Worm (Caenorhabditis elegans) whole organism, late embryonic: ENCODE measurements around the gene K10D2.5.

Experiments used
- C08G9.2 ChIP-seq: sonication (generic microtip); optimal IDR thresholded peaks from 2 replicates; lab custom pipeline; 2016; ENCODE audit warnings: mild to moderate bottlenecking, missing genetic modification characterization, moderate library complexity, missing compliant biosample characterization
- C38D4.7 ChIP-seq: fragments of 200-800 bp; sonication (Bioruptor generic); optimal IDR thresholded peaks from 2 replicates; lab custom pipeline; 2018; ENCODE audit warnings: mild to moderate bottlenecking, missing genetic modification characterization, moderate library complexity, missing compliant biosample characterization
- K02D7.2 ChIP-seq: sonication (generic microtip); optimal IDR thresholded peaks from 2 replicates; lab custom pipeline; 2017; ENCODE audit warnings: mild to moderate bottlenecking, missing genetic modification characterization, missing compliant biosample characterization
- K09A11.1 ChIP-seq: sonication (generic microtip); optimal IDR thresholded peaks from 2 replicates; lab custom pipeline; 2017; ENCODE audit warnings: antibody characterized with exemption, mild to moderate bottlenecking, missing genetic modification characterization, missing compliant biosample characterization; ENCODE audit not compliant: insufficient read depth
- Y22D7AL.16 ChIP-seq: sonication (generic microtip); optimal IDR thresholded peaks from 2 replicates; lab custom pipeline; 2016; ENCODE audit warnings: missing genetic modification characterization, missing compliant biosample characterization
- ama-1 ChIP-seq: fragments of 150-350 bp; optimal IDR thresholded peaks from 2 replicates; lab custom pipeline; 2014
- ceh-2 ChIP-seq: sonication (generic microtip); optimal IDR thresholded peaks from 2 replicates; lab custom pipeline; 2016; ENCODE audit warnings: missing genotype, missing genetic modification characterization, missing compliant biosample characterization
- ceh-24 ChIP-seq: sonication (generic microtip); optimal IDR thresholded peaks from 2 replicates; lab custom pipeline; 2016; ENCODE audit warnings: mild to moderate bottlenecking, missing genetic modification characterization, missing compliant biosample characterization
- ceh-30 ChIP-seq: fragments of 150-350 bp; optimal IDR thresholded peaks from 2 replicates; lab custom pipeline; 2014; ENCODE audit warnings: missing biosample characterization, missing genetic modification characterization
- ceh-31 ChIP-seq: sonication (generic microtip); optimal IDR thresholded peaks from 2 replicates; lab custom pipeline; 2016; ENCODE audit warnings: missing genetic modification characterization, missing compliant biosample characterization
- ceh-34 ChIP-seq: sonication (generic microtip); optimal IDR thresholded peaks from 2 replicates; lab custom pipeline; 2016; ENCODE audit warnings: mild to moderate bottlenecking, missing genetic modification characterization, missing compliant biosample characterization
- ceh-6 ChIP-seq: fragments of 200-800 bp; sonication (Bioruptor generic); optimal IDR thresholded peaks from 2 replicates; lab custom pipeline; 2018; ENCODE audit warnings: mild to moderate bottlenecking, missing genetic modification characterization, missing compliant biosample characterization
- ceh-9 ChIP-seq: sonication (generic microtip); optimal IDR thresholded peaks from 2 replicates; lab custom pipeline; 2016; ENCODE audit warnings: mild to moderate bottlenecking, missing genetic modification characterization, inconsistent platforms, missing compliant biosample characterization
- elt-2 ChIP-seq: sonication (generic microtip); optimal IDR thresholded peaks from 2 replicates; lab custom pipeline; 2016; ENCODE audit warnings: missing genetic modification reagents, missing genetic modification characterization, missing compliant biosample characterization
- elt-4 ChIP-seq: sonication (generic microtip); optimal IDR thresholded peaks from 2 replicates; lab custom pipeline; 2016; ENCODE audit warnings: missing genetic modification characterization, missing compliant biosample characterization
- ets-4 ChIP-seq: sonication (generic microtip); optimal IDR thresholded peaks from 2 replicates; lab custom pipeline; 2016; ENCODE audit warnings: missing genetic modification characterization, missing compliant biosample characterization
- fkh-6 ChIP-seq: sonication (generic microtip); optimal IDR thresholded peaks from 2 replicates; lab custom pipeline; 2016; ENCODE audit warnings: missing genetic modification characterization, missing compliant biosample characterization
- hlh-15 ChIP-seq: sonication (generic microtip); optimal IDR thresholded peaks from 2 replicates; lab custom pipeline; 2016; ENCODE audit warnings: missing genetic modification characterization, missing compliant biosample characterization
- lin-11 ChIP-seq: fragments of 200-800 bp; sonication (Bioruptor generic); optimal IDR thresholded peaks from 2 replicates; lab custom pipeline; 2018; ENCODE audit warnings: mild to moderate bottlenecking, missing genetic modification characterization, missing compliant biosample characterization
- madf-2 ChIP-seq: sonication (generic microtip); optimal IDR thresholded peaks from 2 replicates; lab custom pipeline; 2017; ENCODE audit warnings: missing genetic modification characterization, missing compliant biosample characterization
- mec-3 ChIP-seq: sonication (generic microtip); optimal IDR thresholded peaks from 2 replicates; lab custom pipeline; 2016; ENCODE audit warnings: borderline replicate concordance, missing genetic modification characterization, missing compliant biosample characterization
- nhr-232 ChIP-seq: sonication (generic microtip); optimal IDR thresholded peaks from 2 replicates; lab custom pipeline; 2016; ENCODE audit warnings: missing genetic modification characterization, missing compliant biosample characterization
- odd-2 ChIP-seq: sonication (generic microtip); optimal IDR thresholded peaks from 2 replicates; lab custom pipeline; 2017; ENCODE audit warnings: antibody characterized with exemption, mild to moderate bottlenecking, missing genetic modification characterization, missing compliant biosample characterization
- pat-9 ChIP-seq: fragments of 200-800 bp; sonication (Bioruptor generic); optimal IDR thresholded peaks from 2 replicates; lab custom pipeline; 2018; ENCODE audit warnings: mild to moderate bottlenecking, missing genetic modification characterization, moderate library complexity, missing compliant biosample characterization
- pax-1 ChIP-seq: fragments of 150-350 bp; optimal IDR thresholded peaks from 2 replicates; lab custom pipeline; 2014; ENCODE audit warnings: missing biosample characterization, missing genetic modification characterization
- pqm-1 ChIP-seq: sonication (generic microtip); optimal IDR thresholded peaks from 2 replicates; lab custom pipeline; 2016; ENCODE audit warnings: missing genetic modification characterization, missing compliant biosample characterization
- pros-1 ChIP-seq: fragments of 150-350 bp; optimal IDR thresholded peaks from 2 replicates; lab custom pipeline; 2014; ENCODE audit warnings: missing biosample characterization, missing genetic modification reagents, missing genetic modification characterization
- tbx-2 ChIP-seq: sonication (generic microtip); optimal IDR thresholded peaks from 2 replicates; lab custom pipeline; 2016; ENCODE audit warnings: missing genetic modification characterization, missing compliant biosample characterization
- ttx-3 ChIP-seq: sonication (generic microtip); optimal IDR thresholded peaks from 2 replicates; lab custom pipeline; 2016; ENCODE audit warnings: missing genetic modification reagents, missing genetic modification characterization, missing compliant biosample characterization
- unc-42 ChIP-seq: sonication (generic microtip); optimal IDR thresholded peaks from 2 replicates; lab custom pipeline; 2016; ENCODE audit warnings: missing genotype, missing genetic modification characterization, missing compliant biosample characterization
- unc-55 ChIP-seq: sonication (generic microtip); optimal IDR thresholded peaks from 2 replicates; lab custom pipeline; 2017; ENCODE audit warnings: missing biosample characterization, missing genetic modification reagents, missing genetic modification characterization
- unc-86 ChIP-seq: sonication (generic microtip); optimal IDR thresholded peaks from 2 replicates; lab custom pipeline; 2016; ENCODE audit warnings: missing genetic modification characterization, missing compliant biosample characterization
- ztf-16 ChIP-seq: sonication (generic microtip); optimal IDR thresholded peaks from 2 replicates; lab custom pipeline; 2017; ENCODE audit warnings: missing genetic modification characterization, missing compliant biosample characterization

K10D2.5 gene

ce11 chrIII:5149478-5149877 lies 23.0 kb upstream of the K10D2.5 start, which contains the start of gene Y54H5A.2:
Gene Y54H5A.2, minus strand, starts transcription at chrIII:5149578.
- TF ChIP-seq ttx-3 (tag; lab: Kevin White, UChicago) = no peak
- TF ChIP-seq pqm-1 (tag; lab: Kevin White, UChicago) = no peak
- TF ChIP-seq Y22D7AL.16 (tag; lab: Kevin White, UChicago) = no peak
- no peak for TF ChIP-seq lin-11 (tag; lab: Kevin White, UChicago)
- no peak for TF ChIP-seq ama-1 (lab: Kevin White, UChicago)
- TF ChIP-seq ceh-34 (tag; lab: Kevin White, UChicago) = no peak
- TF ChIP-seq K02D7.2 (tag; lab: Kevin White, UChicago) = no peak
- no peak for TF ChIP-seq elt-4 (tag; lab: Kevin White, UChicago)
- no peak for TF ChIP-seq K09A11.1 (tag; lab: Kevin White, UChicago)
- TF ChIP-seq ceh-30 = no peak
- no peak for TF ChIP-seq tbx-2 (tag; lab: Kevin White, UChicago)
- no peak for TF ChIP-seq nhr-232 (tag; lab: Kevin White, UChicago)
- no peak for TF ChIP-seq ceh-6 (GFP tag; lab: Kevin White, UChicago)

ce11 chrIII:5150012-5150411 lies 22.5 kb upstream of the K10D2.5 start:
- no peak for TF ChIP-seq unc-86 (tag; lab: Kevin White, UChicago)
- TF ChIP-seq C38D4.7 (GFP tag; lab: Kevin White, UChicago) = no peak
- no peak for TF ChIP-seq madf-2 (tag; lab: Kevin White, UChicago)
- peak; percentile 68 for TF ChIP-seq tbx-2 (tag; lab: Kevin White, UChicago)
- TF ChIP-seq nhr-232 (tag; lab: Kevin White, UChicago) = no peak
- TF ChIP-seq ceh-2 = no peak
- TF ChIP-seq, all 69 proteins: peak for 1

DNA sequence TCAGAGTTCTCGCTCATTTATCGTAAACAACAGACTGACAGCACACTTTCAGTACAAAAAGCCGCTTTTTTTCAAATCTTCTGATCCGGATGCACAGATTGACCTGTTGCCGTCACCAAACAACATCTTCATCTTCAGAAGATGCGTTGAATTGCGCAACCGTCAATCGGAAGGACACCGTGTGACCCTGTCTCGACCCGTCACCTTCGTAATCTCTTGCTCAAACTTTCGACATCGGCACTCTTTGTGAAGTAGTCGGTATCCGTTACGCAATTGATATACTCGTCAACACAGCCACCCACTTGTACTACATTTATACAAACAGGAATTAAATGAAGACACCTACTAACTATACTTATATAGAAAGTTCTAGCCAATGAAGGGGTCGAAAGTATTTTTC lies 21.5 kb upstream of the K10D2.5 start:
- TF ChIP-seq ets-4 (tag; lab: Kevin White, UChicago) = no peak
- TF ChIP-seq C08G9.2 = no peak
- no peak for TF ChIP-seq ceh-24 (tag; lab: Kevin White, UChicago)
- no peak for TF ChIP-seq fkh-6
- TF ChIP-seq pqm-1 (tag; lab: Kevin White, UChicago) = no peak
- peak; percentile 85 for TF ChIP-seq tbx-2 (tag; lab: Kevin White, UChicago)
- TF ChIP-seq ceh-9 (tag; lab: Kevin White, UChicago) = no peak
- peak; percentile 33 for TF ChIP-seq unc-55
- no peak for TF ChIP-seq mec-3 (tag; lab: Kevin White, UChicago)
- no peak for TF ChIP-seq odd-2 (tag; lab: Kevin White, UChicago)
- TF ChIP-seq pros-1 (tag; lab: Kevin White, UChicago) = no peak

DNA sequence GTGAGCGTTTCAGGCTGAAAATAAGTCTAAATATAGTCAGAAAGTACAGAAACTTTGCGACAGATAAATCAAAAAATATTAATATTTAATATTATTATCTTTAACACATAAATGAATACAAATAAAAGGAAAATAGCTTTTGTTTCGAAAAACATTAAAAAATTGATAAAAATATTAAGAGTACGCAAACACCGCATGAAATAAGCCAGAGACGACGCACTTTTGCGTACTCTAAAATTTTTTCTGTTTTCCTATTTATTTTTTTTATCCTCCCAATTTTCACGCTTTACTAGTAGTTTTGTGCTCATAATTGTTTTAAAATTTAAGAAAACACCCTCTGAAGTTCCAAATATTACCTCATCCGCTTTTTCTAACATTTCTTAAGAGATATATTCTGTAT lies 19.4 kb upstream of the K10D2.5 start, which contains the start of the genes rbm-42 and grwd-1:
TSS of gene rbm-42 (minus strand) at position 93 of the 400 bp plus-strand sequence.
TSS of gene grwd-1 (plus strand) at position 328 of the 400 bp plus-strand sequence.
- no peak for TF ChIP-seq pat-9 (tag; lab: Kevin White, UChicago)
- peak; percentile 13 for TF ChIP-seq elt-2
- peak; percentile 11 for TF ChIP-seq ceh-31

DNA sequence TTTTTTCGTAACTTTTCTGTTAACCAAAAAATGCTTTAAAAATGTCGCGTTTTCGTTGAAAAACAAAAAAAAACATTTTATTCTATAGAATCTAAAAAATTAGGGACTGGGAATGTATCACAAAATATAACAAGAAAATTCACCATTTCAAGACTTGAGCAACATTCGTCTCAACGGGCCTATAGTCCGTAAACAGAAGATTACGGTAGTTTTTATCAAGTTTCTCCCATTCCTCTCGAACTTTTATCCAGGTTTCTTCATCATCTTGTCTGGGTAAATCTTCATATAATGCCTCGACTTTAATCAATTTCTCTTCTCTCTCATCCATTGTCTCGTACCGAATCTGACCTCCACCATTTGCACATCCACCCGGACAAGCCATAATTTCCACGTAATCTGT lies 17.1 kb upstream of the K10D2.5 start:
- no peak for TF ChIP-seq ceh-2
- no peak for TF ChIP-seq ceh-31
- TF ChIP-seq nhr-232 (tag; lab: Kevin White, UChicago) = no peak
- no peak for TF ChIP-seq ztf-16 (tag; lab: Kevin White, UChicago)
- no peak for TF ChIP-seq pax-1 (tag; lab: Kevin White, UChicago)
- TF ChIP-seq lin-11 (tag; lab: Kevin White, UChicago) = no peak
- no peak for TF ChIP-seq ttx-3 (tag; lab: Kevin White, UChicago)
- TF ChIP-seq ceh-9 (tag; lab: Kevin White, UChicago) = no peak
- no peak for TF ChIP-seq unc-42 (tag; lab: Kevin White, UChicago)
- TF ChIP-seq hlh-15 (tag; lab: Kevin White, UChicago) = no peak
